Fruit fly (Drosophila melanogaster): Measurements from ENCODE around the gene CG5664.

DNA sequence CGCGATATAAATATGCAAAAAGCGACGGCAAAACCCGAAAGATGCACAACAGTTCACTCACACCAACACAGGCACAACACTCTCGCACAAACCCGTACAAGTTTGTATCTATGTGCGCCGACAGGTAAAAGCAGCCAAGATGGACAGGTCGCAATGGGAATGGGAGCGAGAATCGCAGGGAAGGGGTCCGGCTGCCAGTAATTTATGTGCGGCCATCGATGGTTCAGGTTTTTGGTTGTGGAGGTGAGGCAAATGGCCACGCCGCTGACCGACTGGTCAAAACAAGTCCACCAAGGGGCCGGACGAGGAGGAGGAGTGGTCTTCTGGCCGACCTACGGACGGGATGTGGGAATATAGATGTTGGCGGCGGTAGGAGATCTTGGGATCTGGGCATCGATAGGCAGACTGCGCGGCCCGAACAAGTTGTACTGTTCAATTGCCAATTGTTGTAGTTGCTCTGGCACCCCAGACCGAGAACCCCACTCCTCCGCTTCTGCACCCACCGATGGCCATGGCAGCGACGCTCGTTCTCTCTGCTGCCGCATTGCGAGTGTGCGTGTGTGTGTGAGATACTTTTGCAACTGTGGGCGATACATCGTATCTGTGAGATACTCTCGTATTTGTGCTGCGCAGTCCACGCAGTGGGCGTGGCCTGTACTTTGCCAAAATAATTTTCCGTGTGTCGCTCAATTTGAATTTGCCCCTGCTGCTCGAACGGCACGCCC is 19.1 kb upstream of the CG5664 start:
- TF ChIP-seq EcR (GFP tag; optimal IDR thresholded peaks at IDR 0.05) (no peak), psq (optimal IDR thresholded peaks at IDR 0.05) (no peak), usp (GFP tag; optimal IDR thresholded peaks at IDR 0.05) (no peak), Dll (optimal IDR thresholded peaks at IDR 0.05) (peak; percentile 34)
